Fruit fly (Drosophila melanogaster): ENCODE results near the gene CG14933.

CG14933 gene

dm6 chr2L:11845159-11845788 lies 2.6 kb downstream of the CG14933 start (continued):
- no peak for TF ChIP-seq C15 (GFP tag; IDR thresholded peaks at IDR 0.05)
- no peak for TF ChIP-seq chn (GFP tag; optimal IDR thresholded peaks at IDR 0.05)
- TF ChIP-seq HLH4C (GFP tag; IDR thresholded peaks at IDR 0.05; ENCODE audit: partially characterized antibody) = no peak
- TF ChIP-seq Aef1 (GFP tag; IDR thresholded peaks at IDR 0.05) = no peak
- no peak for TF ChIP-seq CG17568 (GFP tag; optimal IDR thresholded peaks at IDR 0.05)
- no peak for TF ChIP-seq TFAM (GFP tag; optimal IDR thresholded peaks at IDR 0.05)
- no peak for TF ChIP-seq Eip74EF (GFP tag; optimal IDR thresholded peaks at IDR 0.05)
- TF ChIP-seq bcd (GFP tag; optimal IDR thresholded peaks at IDR 0.05) = no peak
- no peak for TF ChIP-seq lmd (GFP tag; IDR thresholded peaks at IDR 0.05)
- TF ChIP-seq CG1647 (GFP tag; optimal IDR thresholded peaks at IDR 0.05) = no peak
- TF ChIP-seq jing (GFP tag; optimal IDR thresholded peaks at IDR 0.05) = no peak
- TF ChIP-seq twi (tag; optimal IDR thresholded peaks at IDR 0.05) = no peak
- TF ChIP-seq CG9817 (tag; optimal IDR thresholded peaks at IDR 0.05) = no peak
- TF ChIP-seq sd (tag; optimal IDR thresholded peaks at IDR 0.05) = peak; percentile 30
- no peak for TF ChIP-seq CG15269 (tag; optimal IDR thresholded peaks at IDR 0.05)
- no peak for TF ChIP-seq dimm (GFP tag; IDR thresholded peaks at IDR 0.05)
- TF ChIP-seq Antp (GFP tag; optimal IDR thresholded peaks at IDR 0.05) = no peak
- no peak for TF ChIP-seq CG14860 (GFP tag; IDR thresholded peaks at IDR 0.05; ENCODE audit: partially characterized antibody)
- TF ChIP-seq ab (GFP tag; optimal IDR thresholded peaks at IDR 0.05) = no peak
- no peak for TF ChIP-seq CG4360 (GFP tag; IDR thresholded peaks at IDR 0.05)
- no peak for TF ChIP-seq eve (GFP tag; optimal IDR thresholded peaks at IDR 0.05)
- TF ChIP-seq CG11696 (GFP tag; IDR thresholded peaks at IDR 0.05) = no peak
- TF ChIP-seq CG17829 (tag; optimal IDR thresholded peaks at IDR 0.05) = no peak
- TF ChIP-seq CG1529 (GFP tag; optimal IDR thresholded peaks at IDR 0.05) = no peak
- no peak for TF ChIP-seq Mes4 (GFP tag; optimal IDR thresholded peaks at IDR 0.05)
- TF ChIP-seq odd (GFP tag; optimal IDR thresholded peaks at IDR 0.05) = no peak
- TF ChIP-seq en (GFP tag; optimal IDR thresholded peaks at IDR 0.05) = no peak
- no peak for TF ChIP-seq CG43689 (GFP tag; IDR thresholded peaks at IDR 0.05)
- TF ChIP-seq az2 (GFP tag; optimal IDR thresholded peaks at IDR 0.05) = no peak
- no peak for TF ChIP-seq Dad (GFP tag; optimal IDR thresholded peaks at IDR 0.05)
- TF ChIP-seq pros (GFP tag; optimal IDR thresholded peaks at IDR 0.05) = no peak
- no peak for TF ChIP-seq fd102C (GFP tag; optimal IDR thresholded peaks at IDR 0.05)
- TF ChIP-seq Atf6 (GFP tag; IDR thresholded peaks at IDR 0.05) = 0 out of 2 replicates have a peak, but pooled peaks have one; percentile 34
- TF ChIP-seq insv (GFP tag; optimal IDR thresholded peaks at IDR 0.05) = no peak
- TF ChIP-seq exex (tag; optimal IDR thresholded peaks at IDR 0.05) = peak; percentile 76
- no peak for TF ChIP-seq bigmax (GFP tag; optimal IDR thresholded peaks at IDR 0.05)
- TF ChIP-seq CG15696 (tag; optimal IDR thresholded peaks at IDR 0.05) = no peak
- TF ChIP-seq stc (GFP tag; IDR thresholded peaks at IDR 0.05) = no peak
- TF ChIP-seq trh (GFP tag; optimal IDR thresholded peaks at IDR 0.05) = no peak
- TF ChIP-seq seq (GFP tag; IDR thresholded peaks at IDR 0.05) = no peak
- TF ChIP-seq CG14965 (GFP tag; optimal IDR thresholded peaks at IDR 0.05; ENCODE audit: borderline replicate concordance) = no peak
- no peak for TF ChIP-seq CG1832 (GFP tag; optimal IDR thresholded peaks at IDR 0.05)
- no peak for TF ChIP-seq E2f1 (GFP tag; IDR thresholded peaks at IDR 0.05)
- TF ChIP-seq CG11398 (GFP tag; optimal IDR thresholded peaks at IDR 0.05) = no peak
- peak; percentile 33 for TF ChIP-seq CG15514 (GFP tag; optimal IDR thresholded peaks at IDR 0.05)
- TF ChIP-seq CG13287 (GFP tag; IDR thresholded peaks at IDR 0.05; ENCODE audit: partially characterized antibody) = no peak
- no peak for TF ChIP-seq Sry-δ (GFP tag; optimal IDR thresholded peaks at IDR 0.05)
- TF ChIP-seq CG13296 (GFP tag; optimal IDR thresholded peaks at IDR 0.05) = peak; percentile 29
- TF ChIP-seq CG6765 (GFP tag; optimal IDR thresholded peaks at IDR 0.05) = peak; percentile 5
- no peak for TF ChIP-seq CG4854 (GFP tag; optimal IDR thresholded peaks at IDR 0.05)
- no peak for TF ChIP-seq Mrtf (GFP tag; IDR thresholded peaks at IDR 0.05)
